Fruit fly (Drosophila melanogaster): ENCODE measurements around the gene fwe.

DNA sequence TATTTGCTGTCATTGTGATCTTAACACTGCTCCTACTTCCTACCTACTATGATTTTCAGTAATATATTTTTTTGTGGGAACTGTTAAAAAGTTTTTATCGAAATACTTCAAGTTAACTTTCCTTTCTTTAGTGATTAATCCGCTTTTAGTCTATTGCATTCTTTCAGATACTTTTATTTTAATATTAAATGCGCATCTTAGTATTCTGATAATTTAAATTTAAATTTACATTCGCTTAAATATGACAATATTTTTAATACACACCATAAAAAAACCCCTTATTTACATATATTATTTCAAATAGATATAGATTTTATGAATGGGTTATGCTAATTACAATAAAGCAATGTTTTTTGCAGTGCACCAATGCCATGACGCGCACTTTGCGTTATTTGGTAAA is 28.4 kb upstream of the fwe start:
- TF ChIP-seq Met (GFP tag; optimal IDR thresholded peaks at IDR 0.05) (no peak), CG6854 (GFP tag; optimal IDR thresholded peaks at IDR 0.05) (no peak), spab (GFP tag; optimal IDR thresholded peaks at IDR 0.05) (no peak), achi (GFP tag; optimal IDR thresholded peaks at IDR 0.05) (no peak), svp (GFP tag) (peak; percentile 52), CG11762 (GFP tag; optimal IDR thresholded peaks at IDR 0.05; ENCODE audit: insufficient read depth) (no peak), cyc (GFP tag; optimal IDR thresholded peaks at IDR 0.05) (no peak)

All from whole organism, prepupa.